Worm (Caenorhabditis elegans): ENCODE results near the gene F08G2.8.

ce11 chrII:13834380-13835194 lies 17.5 kb upstream of the F08G2.8 start:
- peak; percentile 62 for TF ChIP-seq unc-55 (GFP tag; optimal IDR thresholded peaks at IDR 0.05)
- no peak for TF ChIP-seq ama-1 (optimal IDR thresholded peaks at IDR 0.05)
- no peak for TF ChIP-seq ceh-30 (tag; optimal IDR thresholded peaks at IDR 0.05)
- peak; percentile 38 for TF ChIP-seq hlh-6 (tag; optimal IDR thresholded peaks at IDR 0.05)
- TF ChIP-seq ttx-3 (tag; optimal IDR thresholded peaks at IDR 0.05), result peak; percentile 73
- TF ChIP-seq gmeb-2 (tag; optimal IDR thresholded peaks at IDR 0.05), result peak; percentile 72
- TF ChIP-seq tbx-2 (tag; optimal IDR thresholded peaks at IDR 0.05), result peak; percentile 77
- no peak for TF ChIP-seq pha-4 (tag; optimal IDR thresholded peaks at IDR 0.05)
- TF ChIP-seq dmd-4 (tag; optimal IDR thresholded peaks at IDR 0.05; ENCODE audit: borderline replicate concordance), result peak; percentile 46
- peak; percentile 28 for TF ChIP-seq pros-1 (tag; optimal IDR thresholded peaks at IDR 0.05)
- peak; percentile 81 for TF ChIP-seq elt-2 (tag; optimal IDR thresholded peaks at IDR 0.05)
- no peak for TF ChIP-seq nhr-11 (tag; optimal IDR thresholded peaks at IDR 0.05)
